Fruit fly (Drosophila melanogaster) Kc167 (cell line): ENCODE results near the gene gpp.

Source experiments
- insv ChIP-seq: fragments of >200 bp; optimal IDR thresholded peaks from 3 replicates; lab custom pipeline; 2018; ENCODE audit warnings: missing external identifiers
- psq ChIP-seq: fragments of >200 bp; optimal IDR thresholded peaks from 2 replicates; lab custom pipeline; 2017; ENCODE audit warnings: missing external identifiers

dm6 chr3R:6400710-6401521 is 5.7 kb upstream of the gpp start:
- TF ChIP-seq insv (lab: Kevin White, UChicago) (no peak), psq (lab: Kevin White, UChicago) (no peak)
